Fruit fly (Drosophila melanogaster): ENCODE data around the gene Zmynd10.

DNA sequence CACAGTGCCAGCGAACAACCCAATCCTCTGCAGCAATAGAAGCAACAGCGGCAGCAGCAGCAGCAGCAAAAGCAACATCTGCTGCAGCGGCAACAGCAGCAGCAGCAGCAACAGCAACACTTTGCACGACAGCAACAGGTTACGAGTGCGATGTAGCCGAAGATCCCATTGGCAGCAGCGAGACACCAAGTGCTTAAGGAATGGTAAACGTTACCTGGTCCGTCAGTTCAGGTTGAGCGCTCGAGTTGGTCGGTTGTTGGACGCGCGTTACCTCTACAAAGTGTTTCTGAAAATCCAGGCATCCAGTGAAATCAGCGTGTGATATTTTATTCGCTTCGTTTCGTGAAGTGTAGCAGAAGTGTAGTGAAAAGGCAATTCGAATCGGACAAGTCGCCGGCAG lies 2.5 kb upstream of the Zmynd10 start, which contains the start of gene CG17672:
- TF ChIP-seq eg (GFP tag; IDR thresholded peaks at IDR 0.05) (0 out of 3 replicates have a peak, but pooled peaks have one; percentile 59), fkh (GFP tag; optimal IDR thresholded peaks at IDR 0.05) (no peak), CG32006 (GFP tag; optimal IDR thresholded peaks at IDR 0.05) (no peak), lz (GFP tag; optimal IDR thresholded peaks at IDR 0.05) (no peak), Blimp-1 (GFP tag; optimal IDR thresholded peaks at IDR 0.05) (no peak), Sox102F (GFP tag; optimal IDR thresholded peaks at IDR 0.05) (peak; percentile 17), Smox (GFP tag; optimal IDR thresholded peaks at IDR 0.05) (no peak), CG9139 (GFP tag; optimal IDR thresholded peaks at IDR 0.05) (no peak), Eip93F (GFP tag; optimal IDR thresholded peaks at IDR 0.05) (no peak)

Measured in whole organism, prepupa.